Worm (Caenorhabditis elegans) whole organism, young adult: ENCODE results near the gene F43C11.7.

Experiments
- B0336.3 ChIP-seq: fragments of 200-800 bp; sonication (Bioruptor generic); IDR thresholded peaks from 2 replicates; pipeline ENCODE4 v1.3.6; 2022; ENCODE audit warnings: missing genetic modification characterization, missing compliant biosample characterization
- F10E7.11 ChIP-seq: sonication (generic microtip); optimal IDR thresholded peaks from 2 replicates; lab custom pipeline; 2017; ENCODE audit warnings: mild to moderate bottlenecking, missing genetic modification characterization, moderate library complexity, missing compliant biosample characterization
- T26A5.8 ChIP-seq: sonication (generic microtip); optimal IDR thresholded peaks from 2 replicates; lab custom pipeline; 2016; ENCODE audit warnings: missing genetic modification characterization, missing compliant biosample characterization
- atf-7 ChIP-seq: sonication (generic microtip); optimal IDR thresholded peaks from 2 replicates; lab custom pipeline; 2017; ENCODE audit warnings: mild to moderate bottlenecking, missing genetic modification characterization, missing compliant biosample characterization
- attf-3 ChIP-seq: fragments of 200-800 bp; sonication (Bioruptor generic); conservative IDR thresholded peaks from 2 replicates; pipeline ENCODE4 v1.3.6; 2022; ENCODE audit warnings: missing genetic modification reagents, missing genetic modification characterization, missing compliant biosample characterization
- attf-5 ChIP-seq: fragments of 200-800 bp; sonication (Bioruptor generic); optimal IDR thresholded peaks from 2 replicates; lab custom pipeline; 2018; ENCODE audit warnings: mild to moderate bottlenecking, missing genetic modification characterization, missing compliant biosample characterization
- ceh-100 ChIP-seq: fragments of 200-800 bp; sonication (Bioruptor generic); IDR thresholded peaks from 2 replicates; pipeline ENCODE4 v1.3.6; 2022; ENCODE audit warnings: missing genetic modification reagents, missing genetic modification characterization, missing compliant biosample characterization
- ceh-79 ChIP-seq: sonication (generic microtip); optimal IDR thresholded peaks from 2 replicates; lab custom pipeline; 2017; ENCODE audit warnings: mild to moderate bottlenecking, missing genetic modification characterization, missing compliant biosample characterization
- egl-44 ChIP-seq: fragments of 200-800 bp; sonication (Bioruptor generic); IDR thresholded peaks from 2 replicates; pipeline ENCODE4 v1.3.6; 2022; ENCODE audit warnings: missing genetic modification reagents, missing genetic modification characterization, missing compliant biosample characterization
- fkh-3 ChIP-seq: sonication (generic microtip); optimal IDR thresholded peaks from 2 replicates; lab custom pipeline; 2016; ENCODE audit warnings: mild to moderate bottlenecking, missing genetic modification characterization, missing compliant biosample characterization
- hlh-12 ChIP-seq: sonication (generic microtip); optimal IDR thresholded peaks from 2 replicates; lab custom pipeline; 2016; ENCODE audit warnings: missing genetic modification characterization, missing compliant biosample characterization
- hmg-1.2 ChIP-seq: fragments of 200-800 bp; sonication (Bioruptor generic); IDR thresholded peaks from 2 replicates; pipeline ENCODE4 v1.3.6; 2022; ENCODE audit warnings: missing genetic modification reagents, missing genetic modification characterization, missing compliant biosample characterization
- hmg-20 ChIP-seq: fragments of 200-800 bp; sonication (Bioruptor generic); IDR thresholded peaks from 2 replicates; pipeline ENCODE4 v1.3.6; 2022; ENCODE audit warnings: missing genetic modification reagents, missing genetic modification characterization, missing compliant biosample characterization
- hsf-1 ChIP-seq: fragments of 200-800 bp; sonication (Bioruptor generic); IDR thresholded peaks from 2 replicates; pipeline ENCODE4 v1.3.6; 2022; ENCODE audit warnings: missing genetic modification reagents, missing genetic modification characterization, missing compliant biosample characterization
- let-526 ChIP-seq: fragments of 200-800 bp; sonication (Bioruptor generic); IDR thresholded peaks from 2 replicates; pipeline ENCODE4 v1.3.6; 2022; ENCODE audit warnings: missing genetic modification reagents, missing genetic modification characterization, missing compliant biosample characterization
- lin-35 ChIP-seq, 3 experiments: fragments of 150-350 bp in 2 of 3; sonication (generic microtip) in 1 of 3; optimal IDR thresholded peaks; 2 replicates each; lab custom pipeline; 2014 to 2018; ENCODE audit warnings: missing biosample characterization in 3 of 3, missing genetic modification characterization in 3 of 3, missing genetic modification reagents in 3 of 3
- lin-40 ChIP-seq: sonication (generic microtip); optimal IDR thresholded peaks from 2 replicates; lab custom pipeline; 2016; ENCODE audit warnings: missing genetic modification characterization, mild to moderate bottlenecking, missing compliant biosample characterization, missing genotype, missing genetic modification reagents
- lir-1 ChIP-seq: fragments of 200-800 bp; sonication (Bioruptor generic); conservative IDR thresholded peaks from 2 replicates; pipeline ENCODE4 v1.3.6; 2022; ENCODE audit warnings: missing genetic modification reagents, missing genetic modification characterization, missing compliant biosample characterization
- mxl-1 ChIP-seq: sonication (generic microtip); optimal IDR thresholded peaks from 2 replicates; lab custom pipeline; 2016; ENCODE audit warnings: missing genetic modification characterization, missing compliant biosample characterization
- nfya-1 ChIP-seq: sonication (generic microtip); optimal IDR thresholded peaks from 2 replicates; lab custom pipeline; 2017; ENCODE audit warnings: antibody characterized with exemption, missing compliant biosample characterization, missing genetic modification characterization, borderline replicate concordance; ENCODE audit not compliant: insufficient read depth
- nhr-179 ChIP-seq: sonication (generic microtip); optimal IDR thresholded peaks from 2 replicates; lab custom pipeline; 2016; ENCODE audit warnings: mild to moderate bottlenecking, missing genetic modification characterization, missing compliant biosample characterization
- nhr-80 ChIP-seq: sonication (generic microtip); optimal IDR thresholded peaks from 2 replicates; lab custom pipeline; 2016; ENCODE audit warnings: missing genetic modification characterization, missing compliant biosample characterization
- rcor-1 ChIP-seq: fragments of 200-800 bp; sonication (Bioruptor generic); IDR thresholded peaks from 2 replicates; pipeline ENCODE4 v1.3.6; 2022; ENCODE audit warnings: missing genetic modification reagents, missing genetic modification characterization, missing compliant biosample characterization
- tbx-9 ChIP-seq: sonication (generic microtip); optimal IDR thresholded peaks from 2 replicates; lab custom pipeline; 2016; ENCODE audit warnings: borderline replicate concordance, missing genetic modification characterization, inconsistent platforms, missing compliant biosample characterization
- tlf-1 ChIP-seq: fragments of 200-800 bp; sonication (Bioruptor generic); optimal IDR thresholded peaks from 2 replicates; lab custom pipeline; 2018; ENCODE audit warnings: mild to moderate bottlenecking, missing genetic modification characterization, missing compliant biosample characterization
- zfh-2 ChIP-seq: fragments of 200-800 bp; sonication (Bioruptor generic); conservative IDR thresholded peaks from 2 replicates; pipeline ENCODE4 v1.3.6; 2022; ENCODE audit warnings: missing genetic modification reagents, missing genetic modification characterization, missing compliant biosample characterization
- ztf-28 ChIP-seq: fragments of 200-800 bp; sonication (Bioruptor generic); IDR thresholded peaks from 2 replicates; pipeline ENCODE4 v1.3.6; 2022; ENCODE audit warnings: missing genetic modification reagents, missing genetic modification characterization, missing compliant biosample characterization

Gene F43C11.7

DNA sequence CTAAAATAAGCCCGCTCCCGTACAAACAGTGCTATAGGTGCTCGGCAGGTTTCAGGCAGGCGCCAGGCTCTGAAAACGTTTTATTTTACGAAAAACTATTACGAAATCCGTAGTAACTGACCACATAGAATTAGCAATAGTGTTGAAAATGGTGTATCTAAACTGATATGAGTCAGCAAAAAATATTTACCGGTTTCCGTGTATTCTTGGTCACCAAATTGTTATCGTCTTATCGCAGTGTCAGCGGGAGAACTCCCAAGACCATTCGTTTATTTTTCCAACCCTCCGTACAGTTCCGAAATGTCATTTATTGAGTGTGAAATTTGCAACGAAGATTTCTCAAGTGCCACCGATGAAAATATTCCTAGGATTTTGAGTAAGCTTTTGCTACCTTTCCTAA, 3.5 kb upstream of the F43C11.7 start, which contains the start of gene F43C11.8:
TSS of gene F43C11.8 (plus strand) at position 301 of the 400 bp plus-strand sequence.
- TF ChIP-seq rcor-1 (GFP tag; lab: Robert Waterston, UW) = no peak
- peak; percentile 6 for TF ChIP-seq nhr-80 (tag; lab: Kevin White, UChicago)
- no peak for TF ChIP-seq atf-7 (tag; lab: Kevin White, UChicago)
- TF ChIP-seq, all 124 proteins: peak for 1

- TF ChIP-seq T26A5.8 (tag; lab: Kevin White, UChicago) (no peak), mxl-1 (tag; lab: Kevin White, UChicago) (no peak)
These were observed 480 bp downstream of the F43C11.7 start for ce11 chrII:2336177-2336576.

DNA sequence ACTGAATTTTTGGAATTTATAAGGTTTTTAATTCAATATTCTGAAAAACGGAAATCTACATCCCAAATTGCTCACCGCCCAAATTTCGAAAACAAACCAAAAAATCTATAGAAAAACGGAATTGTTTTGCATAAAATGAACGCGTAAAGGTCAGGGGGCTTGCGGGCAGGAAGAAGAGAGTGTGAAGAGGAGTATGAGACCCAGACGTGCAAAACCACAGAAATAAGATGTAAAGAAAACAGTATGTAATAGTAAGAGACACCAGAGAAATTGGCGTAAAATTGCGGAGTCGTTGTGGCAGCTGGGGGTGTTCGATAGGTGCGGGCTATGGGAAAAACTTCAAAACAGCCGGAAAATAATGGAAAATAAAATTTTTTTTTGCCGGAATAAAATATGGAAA, 5.3 kb downstream of the F43C11.7 start:
- TF ChIP-seq hmg-1.2 = peak; percentile 47; the same call in 1 of the 2 replicates
- no peak for TF ChIP-seq B0336.3

- TF ChIP-seq tlf-1 (GFP tag; lab: Kevin White, UChicago) (no peak), lir-1 (GFP tag; lab: Robert Waterston, UW) (no peak), lin-40 (no peak), ztf-28 (GFP tag; lab: Robert Waterston, UW) (no peak)
These were observed 5.8 kb downstream of the F43C11.7 start, which contains the start of gene enri-1 for ce11 chrII:2341515-2341914. TSS of gene enri-1 (minus strand) at chrII:2341615.

- TF ChIP-seq zfh-2 (GFP tag; lab: Robert Waterston, UW) (no peak), nfya-1 (tag; lab: Kevin White, UChicago) (no peak), ceh-100 (GFP tag; lab: Robert Waterston, UW) (no peak), egl-44 (GFP tag; lab: Robert Waterston, UW) (no peak), attf-5 (GFP tag; lab: Kevin White, UChicago) (peak; percentile 25), nhr-179 (tag; lab: Kevin White, UChicago) (no peak), fkh-3 (tag; lab: Kevin White, UChicago) (no peak), lin-35 (GFP tag; optimal IDR thresholded peaks at IDR 0.05; lab: Kevin White, UChicago) (no peak), let-526 (GFP tag; lab: Robert Waterston, UW) (no peak), attf-3 (GFP tag; lab: Robert Waterston, UW) (peak; percentile 89), hlh-12 (no peak)
These were observed 6.3 kb downstream of the F43C11.7 start, which contains the start of gene F43C11.6 for ce11 chrII:2342004-2342479. TSS of gene F43C11.6 (plus strand) at chrII:2342429.

- no peak for TF ChIP-seq tbx-9
- no peak for TF ChIP-seq hmg-20 (GFP tag; lab: Robert Waterston, UW)
- TF ChIP-seq B0336.3 = no peak
- no peak for TF ChIP-seq ceh-79 (tag; lab: Kevin White, UChicago)
- no peak for TF ChIP-seq F10E7.11 (tag; lab: Kevin White, UChicago)
These were observed 11.0 kb downstream of the F43C11.7 start, which contains the start of gene F43C11.4 for ce11 chrII:2346672-2347071. TSS of gene F43C11.4 (plus strand) at chrII:2346972.

ce11 chrII:2348005-2348404, 12.3 kb downstream of the F43C11.7 start:
- peak; percentile 93 for TF ChIP-seq hsf-1
